Worm (Caenorhabditis elegans): ENCODE results near the gene R04A9.6.
A peak's percentile ranks its signal among the peaks of the same experiment; 100 is the strongest.

R04A9.6 gene

ce11 chrX:353134-353669, 44.2 kb upstream of the R04A9.6 start, which contains the start of gene sor-3 (continued):
- peak; percentile 71 for TF ChIP-seq K02D7.2 (tag; optimal IDR thresholded peaks at IDR 0.05)
- TF ChIP-seq elt-4 (tag; optimal IDR thresholded peaks at IDR 0.05): no peak
- TF ChIP-seq ets-4 (tag; optimal IDR thresholded peaks at IDR 0.05): peak; percentile 66
- TF ChIP-seq pha-4 (tag; optimal IDR thresholded peaks at IDR 0.05): no peak
- TF ChIP-seq lin-11 (tag; optimal IDR thresholded peaks at IDR 0.05): peak; percentile 86
- peak; percentile 70 for TF ChIP-seq K09A11.1 (tag; optimal IDR thresholded peaks at IDR 0.05; ENCODE audit: insufficient read depth)
- peak; percentile 81 for TF ChIP-seq unc-42 (tag; optimal IDR thresholded peaks at IDR 0.05)
- peak; percentile 75 for TF ChIP-seq eyg-1 (tag; optimal IDR thresholded peaks at IDR 0.05)
- peak; percentile 85 for TF ChIP-seq fkh-6 (tag; optimal IDR thresholded peaks at IDR 0.05)
- TF ChIP-seq dmd-4 (tag; optimal IDR thresholded peaks at IDR 0.05; ENCODE audit: borderline replicate concordance): peak; percentile 86
- peak; percentile 82 for TF ChIP-seq ttx-3 (tag; optimal IDR thresholded peaks at IDR 0.05)
- peak; percentile 89 for TF ChIP-seq gmeb-2 (tag; optimal IDR thresholded peaks at IDR 0.05)
- TF ChIP-seq nfya-1 (tag; optimal IDR thresholded peaks at IDR 0.05): peak; percentile 82
- TF ChIP-seq elt-2 (tag; optimal IDR thresholded peaks at IDR 0.05): peak; percentile 93
- peak; percentile 77 for TF ChIP-seq ahr-1 (tag; optimal IDR thresholded peaks at IDR 0.05)
- TF ChIP-seq zip-5 (tag; optimal IDR thresholded peaks at IDR 0.05): peak; percentile 59
- TF ChIP-seq hlh-15 (tag; optimal IDR thresholded peaks at IDR 0.05): peak; percentile 90
- peak; percentile 78 for TF ChIP-seq ceh-9 (tag; optimal IDR thresholded peaks at IDR 0.05)
- peak; percentile 86 for TF ChIP-seq fax-1 (tag; optimal IDR thresholded peaks at IDR 0.05)
- peak; percentile 82 for TF ChIP-seq sox-4 (tag; optimal IDR thresholded peaks at IDR 0.05)
- peak; percentile 47 for TF ChIP-seq pag-3 (tag; optimal IDR thresholded peaks at IDR 0.05; ENCODE audit: borderline replicate concordance)
- TF ChIP-seq unc-86 (tag; optimal IDR thresholded peaks at IDR 0.05): peak; percentile 82
- TF ChIP-seq hlh-6 (tag; optimal IDR thresholded peaks at IDR 0.05): peak; percentile 76
- TF ChIP-seq tbx-2 (tag; optimal IDR thresholded peaks at IDR 0.05): peak; percentile 88
- TF ChIP-seq tbx-7 (tag; optimal IDR thresholded peaks at IDR 0.05): peak; percentile 13
- peak; percentile 57 for TF ChIP-seq mec-3 (tag; optimal IDR thresholded peaks at IDR 0.05; ENCODE audit: borderline replicate concordance)
- peak; percentile 85 for TF ChIP-seq pat-9 (tag; optimal IDR thresholded peaks at IDR 0.05)
- TF ChIP-seq ceh-18 (tag; optimal IDR thresholded peaks at IDR 0.05): peak; percentile 87
- peak; percentile 45; the same call in 1 of the 2 replicates for TF ChIP-seq sox-2 (GFP tag; IDR thresholded peaks at IDR 0.05)
- peak; percentile 86 for TF ChIP-seq pha-2 (tag; optimal IDR thresholded peaks at IDR 0.05)
- TF ChIP-seq T23F11.4 (GFP tag; optimal IDR thresholded peaks at IDR 0.05): peak; percentile 84
- TF ChIP-seq npax-4 (tag; optimal IDR thresholded peaks at IDR 0.05): peak; percentile 70
- TF ChIP-seq sdc-2 (tag; optimal IDR thresholded peaks at IDR 0.05): peak; percentile 92

- TF ChIP-seq ets-4 (tag; optimal IDR thresholded peaks at IDR 0.05) (no peak), K09A11.1 (tag; optimal IDR thresholded peaks at IDR 0.05; ENCODE audit: insufficient read depth) (no peak), ceh-22 (tag; optimal IDR thresholded peaks at IDR 0.05) (no peak), pros-1 (tag; optimal IDR thresholded peaks at IDR 0.05) (no peak), ama-1 (optimal IDR thresholded peaks at IDR 0.05) (no peak), ref-2 (tag; optimal IDR thresholded peaks at IDR 0.05) (no peak), ceh-34 (tag; optimal IDR thresholded peaks at IDR 0.05) (no peak), ceh-2 (tag; optimal IDR thresholded peaks at IDR 0.05) (no peak), tbx-7 (tag; optimal IDR thresholded peaks at IDR 0.05) (no peak), madf-2 (tag; optimal IDR thresholded peaks at IDR 0.05) (no peak), unc-86 (tag; optimal IDR thresholded peaks at IDR 0.05) (no peak)
These were observed 39.6 kb upstream of the R04A9.6 start, which contains the start of gene C04E7.1 for ce11 chrX:357792-358191. Gene C04E7.1, plus strand, starts transcription at chrX:358092.

ce11 chrX:360479-360878, 36.9 kb upstream of the R04A9.6 start, which contains the start of gene C04E7.5:
Gene C04E7.5, plus strand, starts transcription at chrX:360779.
- TF ChIP-seq K02D7.2 (tag; optimal IDR thresholded peaks at IDR 0.05): no peak
- no peak for TF ChIP-seq eyg-1 (tag; optimal IDR thresholded peaks at IDR 0.05)
- TF ChIP-seq hlh-13 (GFP tag; optimal IDR thresholded peaks at IDR 0.05): no peak
- TF ChIP-seq hlh-6 (tag; optimal IDR thresholded peaks at IDR 0.05): no peak
- TF ChIP-seq zip-5 (tag; optimal IDR thresholded peaks at IDR 0.05): no peak
- TF ChIP-seq syd-9 (tag; optimal IDR thresholded peaks at IDR 0.05): no peak
- no peak for TF ChIP-seq ceh-14 (tag; optimal IDR thresholded peaks at IDR 0.05)
- TF ChIP-seq ahr-1 (tag; optimal IDR thresholded peaks at IDR 0.05): no peak
- TF ChIP-seq pros-1 (tag; optimal IDR thresholded peaks at IDR 0.05): no peak
- no peak for TF ChIP-seq ceh-2 (tag; optimal IDR thresholded peaks at IDR 0.05)
- TF ChIP-seq ref-2 (tag; optimal IDR thresholded peaks at IDR 0.05): no peak
- no peak for TF ChIP-seq nhr-11 (tag; optimal IDR thresholded peaks at IDR 0.05)
- TF ChIP-seq rnt-1 (tag; optimal IDR thresholded peaks at IDR 0.05): no peak
- no peak for TF ChIP-seq C08G9.2 (tag; optimal IDR thresholded peaks at IDR 0.05)
- no peak for TF ChIP-seq pha-4 (tag; optimal IDR thresholded peaks at IDR 0.05)
- TF ChIP-seq pqm-1 (tag; optimal IDR thresholded peaks at IDR 0.05): no peak
